Fruit fly (Drosophila melanogaster) whole organism, adult: ENCODE data around the gene HP4.

Experiments used
- CG11617 ChIP-seq: fragments of 200-800 bp; sonication (Bioruptor generic); optimal IDR thresholded peaks from 2 replicates; lab custom pipeline; 2017; ENCODE audit warnings: mild to moderate bottlenecking, missing biosample characterization, missing genetic modification reagents, missing genetic modification characterization
- CG12768 ChIP-seq: fragments of 200-800 bp; sonication (Bioruptor generic); optimal IDR thresholded peaks from 2 replicates; lab custom pipeline; 2017; ENCODE audit warnings: missing biosample characterization, missing genetic modification characterization, mild to moderate bottlenecking, moderate library complexity, missing genetic modification reagents
- CG14711 ChIP-seq: fragments of 200-800 bp; sonication (Bioruptor generic); optimal IDR thresholded peaks from 2 replicates; lab custom pipeline; 2018; ENCODE audit warnings: missing biosample characterization, mild to moderate bottlenecking, missing genetic modification characterization, moderate library complexity
- CG1620 ChIP-seq: fragments of 200-800 bp; sonication (Bioruptor generic); optimal IDR thresholded peaks from 2 replicates; lab custom pipeline; 2016; ENCODE audit warnings: missing biosample characterization, missing genetic modification characterization
- CG33017 ChIP-seq: fragments of 200-800 bp; sonication (Bioruptor generic); optimal IDR thresholded peaks from 2 replicates; lab custom pipeline; 2018; ENCODE audit warnings: missing biosample characterization, mild to moderate bottlenecking, missing genetic modification characterization, moderate library complexity
- CG5204 ChIP-seq: fragments of 200-800 bp; sonication (Bioruptor generic); optimal IDR thresholded peaks from 2 replicates; lab custom pipeline; 2016; ENCODE audit warnings: missing biosample characterization, missing genetic modification characterization
- CG7045 ChIP-seq: fragments of 200-800 bp; sonication (Bioruptor generic); optimal IDR thresholded peaks from 2 replicates; lab custom pipeline; 2017; ENCODE audit warnings: missing biosample characterization, mild to moderate bottlenecking, missing genetic modification characterization
- CG7101 ChIP-seq: fragments of 200-800 bp; sonication (Bioruptor generic); optimal IDR thresholded peaks from 2 replicates; lab custom pipeline; 2018; ENCODE audit warnings: missing biosample characterization, mild to moderate bottlenecking, missing genetic modification characterization, moderate library complexity
- Clk ChIP-seq: fragments of 200-800 bp; sonication (Bioruptor generic); optimal IDR thresholded peaks from 2 replicates; lab custom pipeline; 2017; ENCODE audit warnings: missing biosample characterization, missing genetic modification characterization
- Crg-1 ChIP-seq: fragments of 200-800 bp; sonication (Bioruptor generic); optimal IDR thresholded peaks from 2 replicates; lab custom pipeline; 2016; ENCODE audit warnings: missing biosample characterization, missing genetic modification characterization
- Hr96 ChIP-seq: fragments of 200-800 bp; sonication (Bioruptor generic); optimal IDR thresholded peaks from 2 replicates; lab custom pipeline; 2016; ENCODE audit warnings: missing biosample characterization, missing genetic modification characterization
- Mnt ChIP-seq: fragments of 200-800 bp; sonication (Bioruptor generic); optimal IDR thresholded peaks from 2 replicates; lab custom pipeline; 2016; ENCODE audit warnings: missing biosample characterization, mild to moderate bottlenecking, missing genetic modification characterization
- bab1 ChIP-seq: fragments of 200-800 bp; sonication (Bioruptor generic); optimal IDR thresholded peaks from 3 replicates; lab custom pipeline; 2019; ENCODE audit warnings: missing biosample characterization, mild to moderate bottlenecking, missing genetic modification characterization, moderate library complexity
- cic ChIP-seq: fragments of 200-800 bp; sonication (Bioruptor generic); optimal IDR thresholded peaks from 2 replicates; lab custom pipeline; 2017; ENCODE audit warnings: missing biosample characterization, mild to moderate bottlenecking, missing genetic modification characterization, moderate library complexity
- cnc ChIP-seq, 2 experiments: fragments of >200 bp; optimal IDR thresholded peaks; 2 replicates each; lab custom pipeline; 2017
- kay ChIP-seq: fragments of 200-800 bp; sonication (Bioruptor generic); peaks from one replicate; lab custom pipeline; 2016; ENCODE audit warnings: missing biosample characterization, missing genetic modification characterization, borderline replicate concordance
- ovo ChIP-seq: fragments of 200-800 bp; sonication (Bioruptor generic); optimal IDR thresholded peaks from 2 replicates; lab custom pipeline; 2016; ENCODE audit warnings: missing biosample characterization, missing genetic modification characterization
- pad ChIP-seq: fragments of 200-800 bp; sonication (Bioruptor generic); optimal IDR thresholded peaks from 3 replicates; lab custom pipeline; 2017; ENCODE audit warnings: missing biosample characterization, missing genetic modification characterization, mild to moderate bottlenecking, moderate library complexity, missing genetic modification reagents
- tj ChIP-seq: fragments of 200-800 bp; sonication (Bioruptor generic); optimal IDR thresholded peaks from 3 replicates; lab custom pipeline; 2017; ENCODE audit warnings: missing biosample characterization, mild to moderate bottlenecking, missing genetic modification characterization, moderate library complexity
- toe ChIP-seq: fragments of 200-800 bp; sonication (Bioruptor generic); optimal IDR thresholded peaks from 2 replicates; lab custom pipeline; 2016; ENCODE audit warnings: missing biosample characterization, missing genetic modification characterization

HP4 gene

DNA sequence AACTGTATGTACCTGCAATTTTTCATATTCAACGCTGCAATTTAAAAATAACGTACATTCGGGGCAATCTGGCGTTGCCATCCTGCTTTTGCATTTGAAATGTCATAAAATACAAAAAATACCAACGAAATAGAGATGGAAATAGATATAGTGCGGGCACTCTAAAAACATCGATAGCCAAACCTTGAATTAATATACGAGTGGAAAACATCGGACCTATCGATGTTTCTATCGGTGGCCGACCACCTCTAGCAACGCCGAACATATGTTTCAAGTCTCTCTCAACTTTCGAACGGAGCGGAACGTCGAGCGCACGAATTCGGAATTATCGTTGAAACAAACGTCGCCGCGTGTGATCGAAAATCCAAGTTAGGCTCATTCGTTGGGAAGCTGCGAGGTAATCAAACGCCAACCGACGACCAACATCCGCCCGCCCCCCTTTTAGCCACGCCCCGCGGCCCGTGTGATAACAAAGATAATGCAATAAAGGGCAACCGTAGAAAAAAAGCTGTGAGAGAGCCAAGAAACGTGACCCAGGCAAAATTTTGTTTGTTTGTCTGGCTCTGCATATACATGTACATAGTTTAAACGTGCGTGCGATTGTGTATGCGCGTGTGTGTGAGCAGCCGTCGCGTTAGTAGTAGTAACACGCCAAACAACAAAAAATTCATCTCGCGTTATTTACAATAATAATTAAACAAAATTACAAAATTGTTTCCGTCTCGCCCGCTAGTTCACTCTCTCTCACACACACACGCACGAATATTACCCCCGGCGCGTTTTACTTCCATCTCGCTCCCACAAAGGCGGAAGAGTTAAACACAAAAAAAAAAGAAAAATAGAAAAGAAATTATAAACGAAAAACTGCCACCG lies 3.1 kb upstream of the HP4 start, which contains the start of gene nmo:
TSS of gene nmo (plus strand) at position 270 of the 873 bp plus-strand sequence.
- TF ChIP-seq toe (GFP tag; lab: Kevin White, UChicago) (peak; percentile 55), CG14711 (tag; lab: Kevin White, UChicago) (peak; percentile 15), cic (GFP tag; lab: Kevin White, UChicago) (peak; percentile 69), Clk (GFP tag; lab: Kevin White, UChicago) (no peak), CG5204 (GFP tag; lab: Kevin White, UChicago) (no peak), bab1 (GFP tag; lab: Kevin White, UChicago) (peak; percentile 69), Hr96 (GFP tag; lab: Kevin White, UChicago) (no peak), CG1620 (no peak), cnc (optimal IDR thresholded peaks at IDR 0.05; lab: Kevin White, UChicago) (no peak), kay (GFP tag; lab: Kevin White, UChicago) (no peak), CG11617 (GFP tag; lab: Kevin White, UChicago) (no peak), Crg-1 (GFP tag; lab: Kevin White, UChicago) (no peak), tj (GFP tag; lab: Kevin White, UChicago) (peak; percentile 54), CG7101 (no peak), CG33017 (tag; lab: Kevin White, UChicago) (peak; percentile 37), ovo (GFP tag; lab: Kevin White, UChicago) (no peak), CG12768 (GFP tag; lab: Kevin White, UChicago) (peak; percentile 59), CG7045 (GFP tag; lab: Kevin White, UChicago) (no peak), pad (GFP tag; lab: Kevin White, UChicago) (peak; percentile 9), Mnt (peak; percentile 65)

- TF ChIP-seq CG7045 (GFP tag; lab: Kevin White, UChicago) (no peak), CG1620 (no peak), CG12768 (GFP tag; lab: Kevin White, UChicago) (no peak), tj (GFP tag; lab: Kevin White, UChicago) (no peak), Clk (GFP tag; lab: Kevin White, UChicago) (no peak), cnc (optimal IDR thresholded peaks at IDR 0.05; lab: Kevin White, UChicago) (no peak)
These were observed 2.5 kb upstream of the HP4 start, which contains the start of gene Pop4 for dm6 chr3L:7978550-7978776. Gene Pop4 (minus strand): TSS chr3L:7978650.

- TF ChIP-seq pad (GFP tag; lab: Kevin White, UChicago) (no peak), cnc (optimal IDR thresholded peaks at IDR 0.05; lab: Kevin White, UChicago) (peak in 1 of 2 experiments; percentile 63), CG5204 (GFP tag; lab: Kevin White, UChicago) (no peak), Crg-1 (GFP tag; lab: Kevin White, UChicago) (no peak), ovo (GFP tag; lab: Kevin White, UChicago) (no peak), kay (GFP tag; lab: Kevin White, UChicago) (no peak), Clk (GFP tag; lab: Kevin White, UChicago) (no peak), Hr96 (GFP tag; lab: Kevin White, UChicago) (no peak), tj (GFP tag; lab: Kevin White, UChicago) (no peak), CG1620 (no peak), CG11617 (GFP tag; lab: Kevin White, UChicago) (no peak), cic (GFP tag; lab: Kevin White, UChicago) (no peak), CG12768 (GFP tag; lab: Kevin White, UChicago) (no peak), CG7101 (no peak), bab1 (GFP tag; lab: Kevin White, UChicago) (peak; percentile 25)
These were observed 1.2 kb downstream of the HP4 start, which contains the start of gene CG8042 for dm6 chr3L:7974671-7975281. Gene CG8042 (minus strand): TSS chr3L:7974991.

dm6 chr3L:7970442-7970841 lies 5.5 kb downstream of the HP4 start, which contains the start of gene RNaseX25:
Gene RNaseX25 (plus strand): TSS chr3L:7970588.
- no peak for TF ChIP-seq ovo (GFP tag; lab: Kevin White, UChicago)
- no peak for TF ChIP-seq CG11617 (GFP tag; lab: Kevin White, UChicago)
- peak; percentile 60 for TF ChIP-seq bab1 (GFP tag; lab: Kevin White, UChicago)
- TF ChIP-seq tj (GFP tag; lab: Kevin White, UChicago) = peak; percentile 93

dm6 chr3L:7968422-7969030 lies 7.4 kb downstream of the HP4 start:
- TF ChIP-seq toe (GFP tag; lab: Kevin White, UChicago) (no peak), cic (GFP tag; lab: Kevin White, UChicago) (no peak), cnc (optimal IDR thresholded peaks at IDR 0.05; lab: Kevin White, UChicago) (no peak), Mnt (no peak), pad (GFP tag; lab: Kevin White, UChicago) (no peak), CG33017 (tag; lab: Kevin White, UChicago) (no peak), CG11617 (GFP tag; lab: Kevin White, UChicago) (no peak), bab1 (GFP tag; lab: Kevin White, UChicago) (no peak), CG12768 (GFP tag; lab: Kevin White, UChicago) (no peak), CG14711 (tag; lab: Kevin White, UChicago) (no peak), kay (GFP tag; lab: Kevin White, UChicago) (no peak)
